Fruit fly (Drosophila melanogaster) whole organism: ENCODE data around the gene CG14196.

Experiments
- CG8478 ChIP-seq: fragments of >200 bp; optimal IDR thresholded peaks from 2 replicates; lab custom pipeline; 2018; ENCODE audit warnings: inconsistent platforms
- psq ChIP-seq: fragments of >200 bp; optimal IDR thresholded peaks from 2 replicates; lab custom pipeline; 2017
- usp ChIP-seq: fragments of >200 bp; optimal IDR thresholded peaks from 2 replicates; lab custom pipeline; 2017; ENCODE audit warnings: missing biosample characterization, missing genetic modification characterization, mixed read lengths

DNA sequence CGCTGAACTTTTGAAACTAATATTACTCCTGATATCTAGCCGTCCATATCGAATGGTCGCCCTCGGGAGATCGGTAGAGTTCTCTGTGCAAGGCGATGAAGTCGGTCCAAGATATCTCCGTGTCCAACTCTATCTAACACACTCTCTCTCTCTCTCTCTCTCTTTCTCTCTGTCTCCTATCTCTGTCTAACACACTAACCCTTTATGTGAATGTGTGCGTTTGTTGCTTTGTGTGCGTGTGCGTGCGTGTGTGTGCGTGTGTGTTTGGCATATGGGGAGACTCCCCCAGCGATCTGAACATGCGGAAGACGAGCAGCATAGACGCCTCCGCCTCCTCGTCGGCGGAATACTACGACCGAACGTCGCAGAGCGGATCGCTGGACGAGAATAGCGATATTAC lies 22.8 kb upstream of the CG14196 start:
- no peak for TF ChIP-seq psq
- no peak for TF ChIP-seq usp (GFP tag; lab: Kevin White, UChicago)
- TF ChIP-seq CG8478 = no peak
